Fruit fly (Drosophila melanogaster): ENCODE measurements around the gene CG15296.

DNA sequence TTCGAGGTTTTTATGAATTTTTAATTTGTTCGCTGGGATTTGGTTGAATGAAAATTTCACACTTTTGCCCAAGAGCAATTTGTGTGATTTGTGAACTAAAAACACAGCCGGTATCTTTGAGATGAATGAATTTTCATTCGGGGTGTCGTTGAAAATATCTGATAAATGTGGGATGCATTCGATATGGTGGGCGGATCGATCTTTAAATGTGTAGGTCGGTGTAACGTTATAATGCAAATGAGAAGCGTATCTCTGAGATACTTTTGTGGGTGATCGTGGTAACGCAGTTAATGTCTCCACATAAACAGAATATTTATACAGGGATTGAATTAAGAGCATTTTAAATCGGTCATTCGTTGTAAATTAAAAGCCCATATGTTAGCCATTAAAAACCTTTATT is 31.4 kb downstream of the CG15296 start:
- no peak for TF ChIP-seq h (optimal IDR thresholded peaks at IDR 0.05)
- no peak for TF ChIP-seq psq (optimal IDR thresholded peaks at IDR 0.05)
- TF ChIP-seq ttk (optimal IDR thresholded peaks at IDR 0.05): no peak
